Fruit fly (Drosophila melanogaster) whole organism, embryonic: ENCODE results near the gene MBD-like.
A peak's percentile ranks its signal among the peaks of the same experiment; 100 is the strongest.

Experiments
- B-H2 ChIP-seq: fragments of 200-800 bp; sonication (Bioruptor generic); optimal IDR thresholded peaks from 2 replicates; lab custom pipeline; 2018; ENCODE audit warnings: missing biosample characterization, mild to moderate bottlenecking, missing genetic modification characterization
- CG10209 ChIP-seq: fragments of 200-800 bp; sonication (Bioruptor generic); optimal IDR thresholded peaks from 3 replicates; lab custom pipeline; 2017; ENCODE audit warnings: missing biosample characterization, mild to moderate bottlenecking, missing genetic modification characterization, missing genetic modification reagents
- CG10366 ChIP-seq: fragments of 200-800 bp; sonication (Bioruptor generic); IDR thresholded peaks from 2 replicates; pipeline ENCODE4 v1.3.6; 2022; ENCODE audit warnings: missing biosample characterization, missing genetic modification characterization
- CG13287 ChIP-seq: fragments of 200-800 bp; sonication (Bioruptor generic); IDR thresholded peaks from 2 replicates; pipeline ENCODE4 v1.3.6; 2022; ENCODE audit warnings: missing biosample characterization, missing genetic modification characterization; ENCODE audit not compliant: partially characterized antibody
- CG1647 ChIP-seq: fragments of 200-800 bp; sonication (Bioruptor generic); optimal IDR thresholded peaks from 3 replicates; lab custom pipeline; 2016; ENCODE audit warnings: missing biosample characterization, missing genetic modification characterization
- CG16813 ChIP-seq: fragments of 200-800 bp; sonication (Bioruptor generic); IDR thresholded peaks from 3 replicates; pipeline ENCODE4 v1.3.6; 2022; ENCODE audit warnings: missing biosample characterization, missing genetic modification characterization; ENCODE audit not compliant: partially characterized antibody
- CG17385 ChIP-seq: fragments of 200-800 bp; sonication (Bioruptor generic); optimal IDR thresholded peaks from 3 replicates; lab custom pipeline; 2018; ENCODE audit warnings: missing biosample characterization, mild to moderate bottlenecking, missing genetic modification characterization
- CG2678 ChIP-seq: fragments of 200-800 bp; sonication (Bioruptor generic); optimal IDR thresholded peaks from 3 replicates; lab custom pipeline; 2019; ENCODE audit warnings: missing biosample characterization, mild to moderate bottlenecking, missing genetic modification characterization, moderate library complexity
- CG30020 ChIP-seq: fragments of 200-800 bp; optimal IDR thresholded peaks from 2 replicates; lab custom pipeline; 2019; ENCODE audit warnings: missing biosample characterization, mild to moderate bottlenecking, missing genetic modification characterization, moderate library complexity
- CG3163 ChIP-seq: fragments of 200-800 bp; sonication (Bioruptor generic); optimal IDR thresholded peaks from 3 replicates; lab custom pipeline; 2016; ENCODE audit warnings: missing biosample characterization, missing genetic modification characterization
- CG3847 ChIP-seq: fragments of 200-800 bp; sonication (Bioruptor generic); IDR thresholded peaks from 2 replicates; pipeline ENCODE4 v1.3.6; 2022; ENCODE audit warnings: missing biosample characterization, missing genetic modification characterization
- CG4404 ChIP-seq: fragments of 200-800 bp; sonication (Bioruptor generic); IDR thresholded peaks from 2 replicates; pipeline ENCODE4 v1.3.6; 2022; ENCODE audit warnings: missing biosample characterization, missing genetic modification characterization
- CG4730 ChIP-seq: fragments of 200-800 bp; sonication (Bioruptor generic); IDR thresholded peaks from 2 replicates; pipeline ENCODE4 v1.3.6; 2022; ENCODE audit warnings: missing biosample characterization, missing genetic modification characterization
- CG6854 ChIP-seq: fragments of 200-800 bp; sonication (Bioruptor generic); optimal IDR thresholded peaks from 3 replicates; lab custom pipeline; 2017; ENCODE audit warnings: missing biosample characterization, mild to moderate bottlenecking, missing genetic modification characterization
- CHES-1-like ChIP-seq: fragments of 200-800 bp; sonication (Bioruptor generic); optimal IDR thresholded peaks from 2 replicates; lab custom pipeline; 2016; ENCODE audit warnings: missing biosample characterization, missing genetic modification characterization
- CTCF ChIP-seq: fragments of 200-800 bp; sonication (Bioruptor generic); optimal IDR thresholded peaks from 2 replicates; lab custom pipeline; 2017; ENCODE audit warnings: missing biosample characterization, mild to moderate bottlenecking, missing genetic modification characterization, moderate library complexity
- Deaf1 ChIP-seq: fragments of 200-800 bp; optimal IDR thresholded peaks from 3 replicates; lab custom pipeline; 2019; ENCODE audit warnings: missing biosample characterization, mild to moderate bottlenecking, missing genetic modification characterization, moderate library complexity
- Dfd ChIP-seq, 2 experiments: fragments of >200 bp; optimal IDR thresholded peaks; 2 replicates each; lab custom pipeline; 2017; ENCODE audit warnings: missing biosample characterization in 2 of 2, missing genetic modification characterization in 2 of 2
- ERR ChIP-seq: fragments of 200-800 bp; sonication (Bioruptor generic); optimal IDR thresholded peaks from 2 replicates; lab custom pipeline; 2016; ENCODE audit warnings: missing biosample characterization, missing genetic modification characterization
- Ets65A ChIP-seq: fragments of 200-800 bp; sonication (Bioruptor generic); peaks from one replicate; lab custom pipeline; 2016; ENCODE audit warnings: missing biosample characterization, missing genetic modification characterization
- Lpt ChIP-seq: fragments of >200 bp; optimal IDR thresholded peaks from 2 replicates; lab custom pipeline; 2018; ENCODE audit warnings: missing biosample characterization, missing genetic modification characterization
- MBD-R2 ChIP-seq: fragments of 200-800 bp; sonication (Bioruptor generic); IDR thresholded peaks from 2 replicates; pipeline ENCODE4 v1.3.6; 2022; ENCODE audit warnings: missing biosample characterization, missing genetic modification characterization
- Mad ChIP-seq: fragments of 200-800 bp; sonication (Bioruptor generic); optimal IDR thresholded peaks from 2 replicates; lab custom pipeline; 2016; ENCODE audit warnings: missing biosample characterization, missing genetic modification characterization
- NC2α ChIP-seq: fragments of 200-800 bp; sonication (Bioruptor generic); optimal IDR thresholded peaks from 2 replicates; lab custom pipeline; 2016; ENCODE audit warnings: missing biosample characterization, missing genetic modification characterization
- Pdp1 ChIP-seq, 2 experiments: fragments of 200-800 bp; sonication (Bioruptor generic); optimal IDR thresholded peaks; 3 replicates each; lab custom pipeline; 2016; ENCODE audit warnings: missing biosample characterization in 2 of 2, missing genetic modification characterization in 2 of 2, mild to moderate bottlenecking in 1 of 2, moderate library complexity in 1 of 2
- Ptx1 ChIP-seq: fragments of 200-800 bp; sonication (Bioruptor generic); IDR thresholded peaks from 2 replicates; pipeline ENCODE4 v1.3.6; 2022; ENCODE audit warnings: missing biosample characterization, missing genetic modification characterization
- Spps ChIP-seq: fragments of 200-800 bp; sonication (Bioruptor generic); optimal IDR thresholded peaks from 2 replicates; lab custom pipeline; 2018; ENCODE audit warnings: missing biosample characterization, mild to moderate bottlenecking, missing genetic modification characterization
- abd-A ChIP-seq: fragments of 200-800 bp; sonication (Bioruptor generic); optimal IDR thresholded peaks from 3 replicates; lab custom pipeline; 2019; ENCODE audit warnings: missing biosample characterization, mild to moderate bottlenecking, missing genetic modification characterization, moderate library complexity
- ase ChIP-seq: fragments of 200-800 bp; sonication (Bioruptor generic); IDR thresholded peaks from 3 replicates; pipeline ENCODE4 v1.3.6; 2022; ENCODE audit warnings: missing biosample characterization, missing genetic modification characterization
- bab2 ChIP-seq: fragments of 200-800 bp; sonication (Bioruptor generic); optimal IDR thresholded peaks from 2 replicates; lab custom pipeline; 2016; ENCODE audit warnings: missing biosample characterization, missing genetic modification characterization
- caup ChIP-seq: fragments of 200-800 bp; sonication (Bioruptor generic); optimal IDR thresholded peaks from 3 replicates; lab custom pipeline; 2017; ENCODE audit warnings: missing biosample characterization, mild to moderate bottlenecking, missing genetic modification characterization, moderate library complexity; ENCODE audit not compliant: severe bottlenecking
- cg ChIP-seq: fragments of 200-800 bp; sonication (Bioruptor generic); optimal IDR thresholded peaks from 3 replicates; lab custom pipeline; 2019; ENCODE audit warnings: missing biosample characterization, mild to moderate bottlenecking, missing genetic modification characterization, moderate library complexity
- danr ChIP-seq: fragments of 200-800 bp; sonication (Bioruptor generic); IDR thresholded peaks from 2 replicates; pipeline ENCODE4 v1.3.6; 2022; ENCODE audit warnings: missing biosample characterization, missing genetic modification characterization
- en ChIP-seq: fragments of 200-800 bp; sonication (Bioruptor generic); optimal IDR thresholded peaks from 2 replicates; lab custom pipeline; 2016; ENCODE audit warnings: missing biosample characterization, missing genetic modification characterization
- gcm ChIP-seq: fragments of 200-800 bp; sonication (Bioruptor generic); optimal IDR thresholded peaks from 2 replicates; lab custom pipeline; 2019; ENCODE audit warnings: missing biosample characterization, mild to moderate bottlenecking, missing genetic modification characterization, moderate library complexity
- gcm2 ChIP-seq: fragments of 200-800 bp; sonication (Bioruptor generic); optimal IDR thresholded peaks from 2 replicates; lab custom pipeline; 2016; ENCODE audit warnings: missing biosample characterization, missing genetic modification characterization
- her ChIP-seq: fragments of 200-800 bp; sonication (Bioruptor generic); optimal IDR thresholded peaks from 2 replicates; lab custom pipeline; 2016; ENCODE audit warnings: missing biosample characterization, missing genetic modification characterization
- kay ChIP-seq: fragments of 200-800 bp; sonication (Bioruptor generic); optimal IDR thresholded peaks from 2 replicates; lab custom pipeline; 2016; ENCODE audit warnings: missing biosample characterization, missing genetic modification characterization
- kni ChIP-seq: fragments of 200-800 bp; sonication (Bioruptor generic); optimal IDR thresholded peaks from 3 replicates; lab custom pipeline; 2017; ENCODE audit warnings: mild to moderate bottlenecking, missing biosample characterization, missing genetic modification reagents, missing genetic modification characterization
- luna ChIP-seq: fragments of 200-800 bp; sonication (Bioruptor generic); optimal IDR thresholded peaks from 2 replicates; lab custom pipeline; 2016; ENCODE audit warnings: missing biosample characterization, missing genetic modification characterization
- nau ChIP-seq: fragments of 200-800 bp; sonication (Bioruptor generic); optimal IDR thresholded peaks from 3 replicates; lab custom pipeline; 2017; ENCODE audit warnings: missing biosample characterization, mild to moderate bottlenecking, missing genetic modification characterization, missing genetic modification reagents
- salm ChIP-seq: fragments of 200-800 bp; sonication (Bioruptor generic); optimal IDR thresholded peaks from 2 replicates; lab custom pipeline; 2018; ENCODE audit warnings: missing biosample characterization, mild to moderate bottlenecking, missing genetic modification characterization
- so ChIP-seq: fragments of 200-800 bp; sonication (Bioruptor generic); IDR thresholded peaks from 3 replicates; pipeline ENCODE4 v1.3.6; 2022; ENCODE audit warnings: missing biosample characterization, missing genetic modification characterization
- sr ChIP-seq: fragments of 200-800 bp; sonication (Bioruptor generic); IDR thresholded peaks from 3 replicates; pipeline ENCODE4 v1.3.6; 2022; ENCODE audit warnings: missing biosample characterization, missing genetic modification characterization
- stc ChIP-seq: fragments of 200-800 bp; sonication (Bioruptor generic); IDR thresholded peaks from 2 replicates; pipeline ENCODE4 v1.3.6; 2022; ENCODE audit warnings: missing biosample characterization, missing genetic modification characterization
- twi ChIP-seq: fragments of 200-800 bp; optimal IDR thresholded peaks from 2 replicates; lab custom pipeline; 2019; ENCODE audit warnings: missing biosample characterization, mild to moderate bottlenecking, missing genetic modification characterization, moderate library complexity
- vvl ChIP-seq: fragments of 200-800 bp; sonication (Bioruptor generic); IDR thresholded peaks from 2 replicates; pipeline ENCODE4 v1.3.6; 2022; ENCODE audit warnings: missing biosample characterization, missing genetic modification characterization
- zfh2 ChIP-seq: fragments of 200-800 bp; sonication (Bioruptor generic); optimal IDR thresholded peaks from 2 replicates; lab custom pipeline; 2016; ENCODE audit warnings: missing biosample characterization, missing genetic modification characterization

Gene MBD-like

dm6 chr3R:9591769-9592388 is 32.3 kb downstream of the MBD-like start (continued):
- TF ChIP-seq ase (GFP tag; lab: Robert Waterston, UW): no peak
- no peak for TF ChIP-seq CG6854 (GFP tag; lab: Kevin White, UChicago)

- TF ChIP-seq abd-A (tag; lab: Kevin White, UChicago): peak; percentile 76
- no peak for TF ChIP-seq Spps (tag; lab: Kevin White, UChicago)
- TF ChIP-seq CG10209 (GFP tag; lab: Kevin White, UChicago): no peak
- TF ChIP-seq Pdp1 (GFP tag; optimal IDR thresholded peaks at IDR 0.05; lab: Kevin White, UChicago): peak in 1 of 2 experiments; percentile 62
- peak; percentile 22; the same call in 1 of the 2 replicates for TF ChIP-seq CG13287
- TF ChIP-seq kay (GFP tag; lab: Kevin White, UChicago): no peak
- TF ChIP-seq vvl (GFP tag; lab: Robert Waterston, UW): peak; percentile 89
- TF ChIP-seq gcm: no peak
- TF ChIP-seq ERR (GFP tag; lab: Kevin White, UChicago): no peak
- TF ChIP-seq CG3163: no peak
- no peak for TF ChIP-seq CG17385 (GFP tag; lab: Kevin White, UChicago)
- TF ChIP-seq salm: no peak
- no peak for TF ChIP-seq CG10366
- no peak for TF ChIP-seq danr
- no peak for TF ChIP-seq Dfd (GFP tag; optimal IDR thresholded peaks at IDR 0.05; lab: Kevin White, UChicago)
- TF ChIP-seq Mad: no peak
- TF ChIP-seq her: no peak
- no peak for TF ChIP-seq luna
- no peak for TF ChIP-seq Lpt (GFP tag; lab: Kevin White, UChicago)
- no peak for TF ChIP-seq CG4730 (GFP tag; lab: Robert Waterston, UW)
- TF ChIP-seq kni (GFP tag; lab: Kevin White, UChicago): peak; percentile 73
- TF ChIP-seq CG2678 (tag; lab: Kevin White, UChicago): no peak
- TF ChIP-seq nau (GFP tag; lab: Kevin White, UChicago): no peak
- peak; percentile 72 for TF ChIP-seq cg (GFP tag; lab: Kevin White, UChicago)
- TF ChIP-seq Ptx1: no peak
- peak; percentile 7 for TF ChIP-seq B-H2 (GFP tag; lab: Kevin White, UChicago)
- TF ChIP-seq Ets65A (GFP tag; lab: Kevin White, UChicago): peak; percentile 70
- no peak for TF ChIP-seq CG3847 (GFP tag; lab: Robert Waterston, UW)
- TF ChIP-seq bab2: no peak
- TF ChIP-seq CG1647 (GFP tag; lab: Kevin White, UChicago): no peak
- TF ChIP-seq zfh2 (GFP tag; lab: Kevin White, UChicago): no peak
- TF ChIP-seq en: no peak
- no peak for TF ChIP-seq gcm2
- no peak for TF ChIP-seq MBD-R2 (GFP tag; lab: Robert Waterston, UW)
- TF ChIP-seq caup (GFP tag; lab: Kevin White, UChicago): no peak
- TF ChIP-seq stc: no peak
- peak; percentile 40; the same call in 1 of the 3 replicates for TF ChIP-seq so (GFP tag; lab: Robert Waterston, UW)
- no peak for TF ChIP-seq CG4404 (GFP tag; lab: Robert Waterston, UW)
- TF ChIP-seq CHES-1-like: no peak
- TF ChIP-seq sr (GFP tag; lab: Robert Waterston, UW): no peak
- TF ChIP-seq CTCF (GFP tag; lab: Kevin White, UChicago): no peak
- no peak for TF ChIP-seq CG16813 (GFP tag; lab: Robert Waterston, UW)
- TF ChIP-seq twi (tag; lab: Kevin White, UChicago): no peak
- TF ChIP-seq CG30020: no peak
- TF ChIP-seq NC2α (GFP tag; lab: Kevin White, UChicago): no peak
- TF ChIP-seq Deaf1 (tag; lab: Kevin White, UChicago): no peak
Measured at dm6 chr3R:9593408-9594250, 34.1 kb downstream of the MBD-like start.
